Worm (Caenorhabditis elegans): ENCODE measurements around the gene T08G2.2.
A peak's percentile ranks its signal among the peaks of the same experiment; 100 is the strongest.

Gene T08G2.2

DNA sequence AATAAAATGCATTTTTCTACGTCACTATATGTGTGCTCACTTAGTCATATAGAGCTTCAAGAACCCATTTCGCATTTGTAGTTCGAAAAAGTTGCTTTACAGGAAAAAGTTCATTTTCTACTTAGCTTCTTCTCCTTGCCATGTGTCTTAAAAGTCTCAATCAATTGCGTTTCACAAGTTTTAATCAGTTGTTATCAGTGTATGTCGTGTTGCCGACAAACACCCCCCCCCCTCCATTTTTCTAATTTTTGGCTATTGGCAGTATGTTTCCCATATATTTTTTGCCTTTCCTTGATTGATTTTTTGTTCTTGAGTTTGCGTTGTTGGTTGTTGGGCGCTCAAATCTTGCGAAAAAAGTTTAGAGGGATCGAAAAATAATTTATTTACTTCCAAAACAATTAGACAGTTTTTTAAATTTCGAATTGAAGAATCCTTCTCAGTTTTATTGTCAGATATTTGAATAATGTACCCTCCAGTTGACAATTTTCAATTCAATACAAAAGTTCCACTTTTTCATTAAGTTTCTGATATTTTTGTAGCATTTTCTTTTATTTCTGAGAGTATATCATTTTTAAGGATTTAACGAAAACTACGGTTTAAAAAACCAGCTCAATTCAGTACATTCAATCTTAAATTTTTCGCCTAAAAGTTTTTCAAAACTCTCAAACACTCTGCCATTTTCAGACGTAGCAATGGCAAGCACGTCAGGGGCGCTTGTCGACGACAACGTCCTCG is 23.3 kb downstream of the T08G2.2 start, which contains the start of gene sid-3:
Gene sid-3 (plus strand): TSS at position 685 of the 735 bp plus-strand sequence.
- TF ChIP-seq flh-1 (GFP tag; optimal IDR thresholded peaks at IDR 0.05) (no peak), unc-120 (tag; optimal IDR thresholded peaks at IDR 0.05; ENCODE audit: poor library complexity, severe bottlenecking) (no peak), mab-5 (tag; optimal IDR thresholded peaks at IDR 0.05) (no peak), unc-39 (tag; optimal IDR thresholded peaks at IDR 0.05) (no peak), sptf-1 (tag; optimal IDR thresholded peaks at IDR 0.05) (no peak), nhr-28 (tag; optimal IDR thresholded peaks at IDR 0.05) (no peak), snpc-4 (tag; optimal IDR thresholded peaks at IDR 0.05) (no peak), blmp-1 (tag; optimal IDR thresholded peaks at IDR 0.05) (no peak), ham-2 (GFP tag; optimal IDR thresholded peaks at IDR 0.05) (no peak), nhr-237 (tag; optimal IDR thresholded peaks at IDR 0.05) (no peak), lsy-2 (tag; optimal IDR thresholded peaks at IDR 0.05) (no peak), ces-1 (GFP tag; optimal IDR thresholded peaks at IDR 0.05) (no peak), pha-4 (tag; optimal IDR thresholded peaks at IDR 0.05) (no peak), drap-1 (GFP tag; optimal IDR thresholded peaks at IDR 0.05) (no peak), bed-3 (GFP tag; optimal IDR thresholded peaks at IDR 0.05) (no peak), ceh-43 (GFP tag; optimal IDR thresholded peaks at IDR 0.05) (no peak), M03D4.4 (tag; optimal IDR thresholded peaks at IDR 0.05) (no peak), unc-62 (GFP tag; optimal IDR thresholded peaks at IDR 0.05) (no peak), mep-1 (tag; optimal IDR thresholded peaks at IDR 0.05) (no peak)

DNA sequence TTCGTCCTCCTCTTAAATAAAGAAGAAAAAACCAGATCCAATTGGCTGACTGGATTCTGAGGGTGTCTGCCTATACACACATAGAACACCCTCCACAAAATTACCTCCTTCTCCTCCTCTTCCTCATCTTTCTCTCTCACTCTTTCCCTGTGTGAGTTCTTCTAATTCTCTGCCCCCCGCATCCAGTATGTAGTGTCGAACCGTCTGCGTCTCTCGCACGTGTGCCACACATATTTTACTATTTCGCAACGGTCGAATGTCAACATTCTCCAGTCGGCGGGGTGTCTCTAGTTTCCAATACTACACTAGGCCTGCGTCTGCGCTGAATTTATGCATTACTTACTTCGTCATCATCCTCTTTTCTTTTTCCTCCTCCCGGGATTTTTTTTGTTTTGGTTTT is 24.8 kb downstream of the T08G2.2 start:
- TF ChIP-seq blmp-1 (tag; optimal IDR thresholded peaks at IDR 0.05), result no peak
- TF ChIP-seq hlh-1 (tag; optimal IDR thresholded peaks at IDR 0.05), result peak; percentile 48
- TF ChIP-seq ceh-43 (GFP tag; optimal IDR thresholded peaks at IDR 0.05), result no peak
- no peak for TF ChIP-seq nhr-2 (tag; optimal IDR thresholded peaks at IDR 0.05)
- no peak for TF ChIP-seq ham-2 (GFP tag; optimal IDR thresholded peaks at IDR 0.05)
- TF ChIP-seq mab-5 (tag; optimal IDR thresholded peaks at IDR 0.05), result no peak
- TF ChIP-seq nhr-28 (tag; optimal IDR thresholded peaks at IDR 0.05), result no peak
- TF ChIP-seq ces-1 (GFP tag; optimal IDR thresholded peaks at IDR 0.05), result peak; percentile 69
- TF ChIP-seq sem-2 (GFP tag; optimal IDR thresholded peaks at IDR 0.05), result no peak
- peak; percentile 92 for TF ChIP-seq pha-4 (tag; optimal IDR thresholded peaks at IDR 0.05)
- no peak for TF ChIP-seq zip-8 (tag; optimal IDR thresholded peaks at IDR 0.05)
- TF ChIP-seq flh-1 (GFP tag; optimal IDR thresholded peaks at IDR 0.05), result no peak
- TF ChIP-seq nhr-12 (tag; optimal IDR thresholded peaks at IDR 0.05), result no peak
- TF ChIP-seq snpc-4 (tag; optimal IDR thresholded peaks at IDR 0.05), result no peak
- TF ChIP-seq bed-3 (GFP tag; optimal IDR thresholded peaks at IDR 0.05), result no peak
- TF ChIP-seq lin-13 (tag; optimal IDR thresholded peaks at IDR 0.05), result peak; percentile 45
- peak; percentile 59 for TF ChIP-seq mep-1 (tag; optimal IDR thresholded peaks at IDR 0.05)
- TF ChIP-seq elt-3 (tag; optimal IDR thresholded peaks at IDR 0.05), result peak; percentile 21
- TF ChIP-seq nhr-76 (tag; optimal IDR thresholded peaks at IDR 0.05), result no peak
- peak; percentile 80 for TF ChIP-seq nhr-237 (tag; optimal IDR thresholded peaks at IDR 0.05)
- TF ChIP-seq mls-2 (tag; optimal IDR thresholded peaks at IDR 0.05), result no peak
- no peak for TF ChIP-seq tbx-8 (GFP tag; optimal IDR thresholded peaks at IDR 0.05)
- TF ChIP-seq ceh-39 (tag; optimal IDR thresholded peaks at IDR 0.05), result no peak
- TF ChIP-seq ztf-11 (tag; optimal IDR thresholded peaks at IDR 0.05), result no peak
- no peak for TF ChIP-seq ceh-83 (GFP tag; optimal IDR thresholded peaks at IDR 0.05)
- no peak for TF ChIP-seq unc-62 (GFP tag; optimal IDR thresholded peaks at IDR 0.05)
- peak; percentile 53 for TF ChIP-seq sptf-1 (tag; optimal IDR thresholded peaks at IDR 0.05)
- no peak for TF ChIP-seq cnd-1 (tag; optimal IDR thresholded peaks at IDR 0.05)
- TF ChIP-seq lin-32 (GFP tag; optimal IDR thresholded peaks at IDR 0.05), result no peak
- peak; percentile 52 for TF ChIP-seq unc-120 (tag; optimal IDR thresholded peaks at IDR 0.05; ENCODE audit: poor library complexity, severe bottlenecking)
- no peak for TF ChIP-seq unc-39 (tag; optimal IDR thresholded peaks at IDR 0.05)
- TF ChIP-seq M03D4.4 (tag; optimal IDR thresholded peaks at IDR 0.05), result peak; percentile 1
- TF ChIP-seq elt-1 (tag; optimal IDR thresholded peaks at IDR 0.05; ENCODE audit: borderline replicate concordance, insufficient read depth), result no peak
- TF ChIP-seq drap-1 (GFP tag; optimal IDR thresholded peaks at IDR 0.05), result peak; percentile 51
- TF ChIP-seq lsy-2 (tag; optimal IDR thresholded peaks at IDR 0.05), result peak; percentile 38

DNA sequence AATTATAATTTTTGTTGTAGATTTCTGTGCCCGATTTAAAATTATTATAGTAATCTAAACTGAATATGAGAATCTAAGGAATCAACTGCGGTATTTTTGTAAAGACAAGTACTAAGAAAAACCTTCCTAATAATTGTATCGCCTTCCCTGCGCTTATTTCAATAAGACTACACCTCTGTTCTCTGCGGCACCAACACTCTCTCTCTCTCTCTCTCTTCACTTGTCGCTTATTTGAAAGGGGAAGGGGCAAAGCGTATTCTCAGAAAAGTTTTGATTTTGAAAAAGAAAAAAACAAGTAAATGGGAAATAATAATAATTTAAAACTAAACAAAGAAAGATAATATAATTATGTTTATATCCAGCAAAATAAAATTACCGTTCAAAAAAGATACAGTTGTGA is 27.9 kb downstream of the T08G2.2 start:
- TF ChIP-seq nhr-12 (tag; optimal IDR thresholded peaks at IDR 0.05), result no peak
- peak; percentile 89 for TF ChIP-seq nhr-237 (tag; optimal IDR thresholded peaks at IDR 0.05)
- no peak for TF ChIP-seq blmp-1 (tag; optimal IDR thresholded peaks at IDR 0.05)
- TF ChIP-seq drap-1 (GFP tag; optimal IDR thresholded peaks at IDR 0.05), result peak; percentile 9
- peak; percentile 56 for TF ChIP-seq lsy-2 (tag; optimal IDR thresholded peaks at IDR 0.05)
- TF ChIP-seq cnd-1 (tag; optimal IDR thresholded peaks at IDR 0.05), result peak; percentile 19
- TF ChIP-seq pha-4 (tag; optimal IDR thresholded peaks at IDR 0.05), result peak; percentile 76
- no peak for TF ChIP-seq ham-2 (GFP tag; optimal IDR thresholded peaks at IDR 0.05)
- TF ChIP-seq ceh-83 (GFP tag; optimal IDR thresholded peaks at IDR 0.05), result no peak
- no peak for TF ChIP-seq elt-3 (tag; optimal IDR thresholded peaks at IDR 0.05)
- TF ChIP-seq lin-13 (tag; optimal IDR thresholded peaks at IDR 0.05), result no peak
- no peak for TF ChIP-seq flh-1 (GFP tag; optimal IDR thresholded peaks at IDR 0.05)
- no peak for TF ChIP-seq unc-39 (tag; optimal IDR thresholded peaks at IDR 0.05)
- TF ChIP-seq mls-2 (tag; optimal IDR thresholded peaks at IDR 0.05), result no peak
- peak; percentile 10 for TF ChIP-seq mab-5 (tag; optimal IDR thresholded peaks at IDR 0.05)
- TF ChIP-seq nhr-28 (tag; optimal IDR thresholded peaks at IDR 0.05), result no peak
- peak; percentile 61 for TF ChIP-seq sptf-1 (tag; optimal IDR thresholded peaks at IDR 0.05)
- no peak for TF ChIP-seq elt-1 (tag; optimal IDR thresholded peaks at IDR 0.05; ENCODE audit: borderline replicate concordance, insufficient read depth)
- TF ChIP-seq ceh-43 (GFP tag; optimal IDR thresholded peaks at IDR 0.05), result peak; percentile 26
- TF ChIP-seq sem-2 (GFP tag; optimal IDR thresholded peaks at IDR 0.05), result no peak
- TF ChIP-seq mep-1 (tag; optimal IDR thresholded peaks at IDR 0.05), result peak; percentile 61
- TF ChIP-seq nhr-76 (tag; optimal IDR thresholded peaks at IDR 0.05), result no peak
- no peak for TF ChIP-seq tbx-8 (GFP tag; optimal IDR thresholded peaks at IDR 0.05)
- TF ChIP-seq zip-8 (tag; optimal IDR thresholded peaks at IDR 0.05), result no peak
- TF ChIP-seq M03D4.4 (tag; optimal IDR thresholded peaks at IDR 0.05), result peak; percentile 62
- TF ChIP-seq snpc-4 (tag; optimal IDR thresholded peaks at IDR 0.05), result no peak
- peak; percentile 50 for TF ChIP-seq ces-1 (GFP tag; optimal IDR thresholded peaks at IDR 0.05)
- TF ChIP-seq unc-120 (tag; optimal IDR thresholded peaks at IDR 0.05; ENCODE audit: poor library complexity, severe bottlenecking), result no peak
- TF ChIP-seq nhr-2 (tag; optimal IDR thresholded peaks at IDR 0.05), result peak; percentile 6
- TF ChIP-seq ztf-11 (tag; optimal IDR thresholded peaks at IDR 0.05), result no peak
- peak; percentile 3 for TF ChIP-seq hlh-1 (tag; optimal IDR thresholded peaks at IDR 0.05)
- TF ChIP-seq ceh-39 (tag; optimal IDR thresholded peaks at IDR 0.05), result peak; percentile 32
- no peak for TF ChIP-seq lin-32 (GFP tag; optimal IDR thresholded peaks at IDR 0.05)
- TF ChIP-seq bed-3 (GFP tag; optimal IDR thresholded peaks at IDR 0.05), result no peak
- no peak for TF ChIP-seq unc-62 (GFP tag; optimal IDR thresholded peaks at IDR 0.05)

Measured in whole organism, mixed stage, embryonic.